Worm (Caenorhabditis elegans): ENCODE measurements around the gene B0454.6.

- TF ChIP-seq snpc-4 (tag; optimal IDR thresholded peaks at IDR 0.05) (no peak), lsy-2 (tag; optimal IDR thresholded peaks at IDR 0.05) (no peak), dmd-4 (tag; optimal IDR thresholded peaks at IDR 0.05) (no peak), nhr-21 (tag; optimal IDR thresholded peaks at IDR 0.05) (no peak), lin-13 (GFP tag; optimal IDR thresholded peaks at IDR 0.05) (no peak), sma-9 (GFP tag; optimal IDR thresholded peaks at IDR 0.05) (no peak), sma-9 (tag; optimal IDR thresholded peaks at IDR 0.05) (no peak), unc-39 (tag; optimal IDR thresholded peaks at IDR 0.05) (no peak), unc-62 (GFP tag; optimal IDR thresholded peaks at IDR 0.05) (no peak)
These were observed 11.7 kb upstream of the B0454.6 start for ce11 chrII:3020899-3021298.
